Fruit fly (Drosophila melanogaster): ENCODE data around the gene tna.
A peak's percentile ranks its signal among the peaks of the same experiment; 100 is the strongest.

Gene tna

dm6 chr3L:10844548-10845530 lies 9.5 kb downstream of the tna start (continued):
- no peak for TF ChIP-seq Bgb (GFP tag; IDR thresholded peaks at IDR 0.05; ENCODE audit: partially characterized antibody)
- no peak for TF ChIP-seq CG5953 (GFP tag; IDR thresholded peaks at IDR 0.05)
- no peak for TF ChIP-seq CG34376 (GFP tag; optimal IDR thresholded peaks at IDR 0.05)
- TF ChIP-seq dmrt99B (tag; optimal IDR thresholded peaks at IDR 0.05), result peak; percentile 56
- peak; percentile 30 for TF ChIP-seq CG18619 (GFP tag; optimal IDR thresholded peaks at IDR 0.05)
- TF ChIP-seq bcd (GFP tag; optimal IDR thresholded peaks at IDR 0.05), result peak; percentile 35
- no peak for TF ChIP-seq CG15011 (GFP tag; optimal IDR thresholded peaks at IDR 0.05)
- no peak for TF ChIP-seq Hmr (GFP tag; optimal IDR thresholded peaks at IDR 0.05)
- TF ChIP-seq org-1 (GFP tag; optimal IDR thresholded peaks at IDR 0.05), result peak; percentile 45
- peak; percentile 56 for TF ChIP-seq grau (tag; optimal IDR thresholded peaks at IDR 0.05)
- TF ChIP-seq Camta (GFP tag; optimal IDR thresholded peaks at IDR 0.05), result peak; percentile 3
- TF ChIP-seq HmgD (GFP tag; optimal IDR thresholded peaks at IDR 0.05), result no peak
- TF ChIP-seq CG11398 (GFP tag; optimal IDR thresholded peaks at IDR 0.05), result peak; percentile 22
- TF ChIP-seq unpg (GFP tag; optimal IDR thresholded peaks at IDR 0.05), result peak; percentile 34
- TF ChIP-seq Xrp1 (GFP tag; IDR thresholded peaks at IDR 0.05), result peak; percentile 35; the same call in 1 of the 2 replicates
- no peak for TF ChIP-seq CG12071 (GFP tag; optimal IDR thresholded peaks at IDR 0.05)
- no peak for TF ChIP-seq Dip3 (GFP tag; optimal IDR thresholded peaks at IDR 0.05)
- TF ChIP-seq pnt (GFP tag; optimal IDR thresholded peaks at IDR 0.05), result peak; percentile 45
- TF ChIP-seq CG5245 (GFP tag; optimal IDR thresholded peaks at IDR 0.05), result peak; percentile 19
- TF ChIP-seq row (GFP tag; IDR thresholded peaks at IDR 0.05), result peak; percentile 60
- peak; percentile 42 for TF ChIP-seq pum (GFP tag; optimal IDR thresholded peaks at IDR 0.05)
- TF ChIP-seq CG7839 (tag; optimal IDR thresholded peaks at IDR 0.05), result peak; percentile 63

dm6 chr3L:10845758-10846157 lies 10.4 kb downstream of the tna start:
- TF ChIP-seq CG11247 (GFP tag; IDR thresholded peaks at IDR 0.05), result no peak
- peak; percentile 37; the same call in 1 of the 2 replicates for TF ChIP-seq vvl (GFP tag; IDR thresholded peaks at IDR 0.05)
- no peak for TF ChIP-seq zfh2 (GFP tag; optimal IDR thresholded peaks at IDR 0.05)
- no peak for TF ChIP-seq CG9817 (tag; optimal IDR thresholded peaks at IDR 0.05)
- TF ChIP-seq CG3838 (GFP tag; optimal IDR thresholded peaks at IDR 0.05), result no peak
- TF ChIP-seq Neu2 (GFP tag; optimal IDR thresholded peaks at IDR 0.05; ENCODE audit: borderline replicate concordance), result no peak
- no peak for TF ChIP-seq B-H1 (GFP tag; IDR thresholded peaks at IDR 0.05)
- no peak for TF ChIP-seq CG13296 (GFP tag; optimal IDR thresholded peaks at IDR 0.05)
- TF ChIP-seq CG3163 (GFP tag; optimal IDR thresholded peaks at IDR 0.05), result no peak
- TF ChIP-seq CG7786 (GFP tag; optimal IDR thresholded peaks at IDR 0.05), result no peak
- TF ChIP-seq wdn (GFP tag; IDR thresholded peaks at IDR 0.05), result no peak
- peak; percentile 78 for TF ChIP-seq gsb-n (tag; optimal IDR thresholded peaks at IDR 0.05)
- peak; percentile 40 for TF ChIP-seq kni (GFP tag; optimal IDR thresholded peaks at IDR 0.05)
- TF ChIP-seq CG15696 (tag; optimal IDR thresholded peaks at IDR 0.05), result no peak
- no peak for TF ChIP-seq Sox100B (GFP tag; optimal IDR thresholded peaks at IDR 0.05)
- TF ChIP-seq sob (GFP tag; IDR thresholded peaks at IDR 0.05), result no peak
- TF ChIP-seq CG13894 (tag; optimal IDR thresholded peaks at IDR 0.05), result peak; percentile 34
- TF ChIP-seq CG4617 (GFP tag; optimal IDR thresholded peaks at IDR 0.05; ENCODE audit: borderline replicate concordance), result no peak
- peak in 1 of 2 experiments; percentile 51 for TF ChIP-seq tll (GFP tag; optimal IDR thresholded peaks at IDR 0.05)
- peak; percentile 49 for TF ChIP-seq CG10431 (GFP tag; optimal IDR thresholded peaks at IDR 0.05)
- no peak for TF ChIP-seq cato (GFP tag; optimal IDR thresholded peaks at IDR 0.05; ENCODE audit: borderline replicate concordance)
- peak; percentile 51 for TF ChIP-seq Med (GFP tag)
- TF ChIP-seq Pdp1 (GFP tag; optimal IDR thresholded peaks at IDR 0.05), result peak in 1 of 2 experiments; percentile 61
- no peak for TF ChIP-seq D (optimal IDR thresholded peaks at IDR 0.05)
- peak; percentile 6 for TF ChIP-seq D (GFP tag; optimal IDR thresholded peaks at IDR 0.05)
- TF ChIP-seq grn (GFP tag; optimal IDR thresholded peaks at IDR 0.05), result peak; percentile 90
- TF ChIP-seq crol (GFP tag; IDR thresholded peaks at IDR 0.05), result peak; percentile 49; the same call in 1 of the 2 replicates

All from whole organism, embryonic.